Worm (Caenorhabditis elegans) whole organism, L1 larva: ENCODE measurements around the gene srx-121.

Experiments used
- C16A3.4 ChIP-seq: fragments of 150-350 bp; optimal IDR thresholded peaks from 2 replicates; lab custom pipeline; 2014; ENCODE audit warnings: missing biosample characterization, missing genetic modification characterization
- F16B12.6 ChIP-seq: fragments of 150-350 bp; optimal IDR thresholded peaks from 2 replicates; lab custom pipeline; 2014; ENCODE audit warnings: missing biosample characterization, missing genetic modification characterization
- Y116A8C.19 ChIP-seq: sonication (generic microtip); optimal IDR thresholded peaks from 2 replicates; lab custom pipeline; 2016; ENCODE audit warnings: missing compliant biosample characterization, missing genetic modification characterization, borderline replicate concordance
- aha-1 ChIP-seq: fragments of 150-350 bp; optimal IDR thresholded peaks from 2 replicates; lab custom pipeline; 2014; ENCODE audit warnings: missing biosample characterization, missing genetic modification characterization
- aly-2 ChIP-seq: fragments of 150-350 bp; optimal IDR thresholded peaks from 2 replicates; lab custom pipeline; 2014; ENCODE audit warnings: missing biosample characterization, missing genetic modification characterization
- ama-1 ChIP-seq: fragments of 150-350 bp; optimal IDR thresholded peaks from 2 replicates; lab custom pipeline; 2014
- blmp-1 ChIP-seq: fragments of 150-350 bp; optimal IDR thresholded peaks from 2 replicates; lab custom pipeline; 2014; ENCODE audit warnings: missing biosample characterization, missing genetic modification characterization
- ceh-82 ChIP-seq, 3 experiments: fragments of 150-350 bp in 1 of 3; sonication (generic microtip) in 2 of 3; optimal IDR thresholded peaks; 2 replicates each; lab custom pipeline; 2014 to 2017; ENCODE audit warnings: missing biosample characterization in 3 of 3, missing genetic modification characterization in 3 of 3
- ceh-88 ChIP-seq: fragments of 200-800 bp; sonication (Bioruptor generic); IDR thresholded peaks from 2 replicates; pipeline ENCODE4 v1.3.6; 2022; ENCODE audit warnings: missing genetic modification characterization, missing compliant biosample characterization
- dsc-1 ChIP-seq: sonication (generic microtip); optimal IDR thresholded peaks from 2 replicates; lab custom pipeline; 2016; ENCODE audit warnings: mild to moderate bottlenecking, missing genetic modification characterization, missing compliant biosample characterization
- efl-1 ChIP-seq, 4 experiments: fragments of 150-350 bp; optimal IDR thresholded peaks in 3 of 4; peaks in 1 of 4; 1 replicate in 1 of 4; 2 replicates in 3 of 4; lab custom pipeline; 2014; ENCODE audit warnings: missing biosample characterization in 2 of 4, missing genetic modification characterization in 2 of 4, missing genetic modification reagents in 2 of 4
- efl-3 ChIP-seq: fragments of 200-800 bp; sonication (Bioruptor generic); optimal IDR thresholded peaks from 2 replicates; lab custom pipeline; 2018; ENCODE audit warnings: mild to moderate bottlenecking, missing genetic modification characterization, missing compliant biosample characterization
- egl-13 ChIP-seq: sonication (generic microtip); optimal IDR thresholded peaks from 2 replicates; lab custom pipeline; 2016; ENCODE audit warnings: missing genotype, missing genetic modification reagents, missing genetic modification characterization, missing compliant biosample characterization
- elt-3 ChIP-seq, 6 experiments: fragments of 150-350 bp in 1 of 6; sonication (generic microtip); optimal IDR thresholded peaks; 2 replicates each; lab custom pipeline; 2017 to 2018; ENCODE audit warnings: missing biosample characterization in 6 of 6, missing genetic modification characterization in 6 of 6, inconsistent platforms in 1 of 6
- ets-5 ChIP-seq: fragments of 200-800 bp; sonication (Bioruptor generic); IDR thresholded peaks from 2 replicates; pipeline ENCODE4 v1.3.6; 2022; ENCODE audit warnings: missing genetic modification characterization, missing compliant biosample characterization
- fkh-10 ChIP-seq: sonication (generic microtip); optimal IDR thresholded peaks from 2 replicates; lab custom pipeline; 2017; ENCODE audit warnings: missing biosample characterization, missing genetic modification reagents, missing genetic modification characterization
- fkh-8 ChIP-seq: sonication (generic microtip); optimal IDR thresholded peaks from 2 replicates; lab custom pipeline; 2016; ENCODE audit warnings: mild to moderate bottlenecking, missing genetic modification characterization, missing compliant biosample characterization
- fos-1 ChIP-seq: fragments of 150-350 bp; optimal IDR thresholded peaks from 2 replicates; lab custom pipeline; 2014; ENCODE audit warnings: missing biosample characterization, missing genetic modification characterization
- hpl-2 ChIP-seq: fragments of 150-350 bp; optimal IDR thresholded peaks from 2 replicates; lab custom pipeline; 2014; ENCODE audit warnings: missing biosample characterization, missing genetic modification reagents, missing genetic modification characterization
- lin-15B ChIP-seq: fragments of 150-350 bp; sonication (generic microtip); optimal IDR thresholded peaks from 3 replicates; lab custom pipeline; 2014; ENCODE audit warnings: missing biosample characterization, missing genetic modification characterization
- lin-39 ChIP-seq: fragments of 150-350 bp; optimal IDR thresholded peaks from 2 replicates; lab custom pipeline; 2014; ENCODE audit warnings: missing biosample characterization, missing genetic modification reagents, missing genetic modification characterization
- lir-3 ChIP-seq: sonication (generic microtip); optimal IDR thresholded peaks from 2 replicates; lab custom pipeline; 2016; ENCODE audit warnings: mild to moderate bottlenecking, missing genetic modification characterization, moderate library complexity, missing compliant biosample characterization; ENCODE audit not compliant: poor library complexity
- lsy-2 ChIP-seq, 2 experiments: fragments of 150-350 bp; optimal IDR thresholded peaks; 2 replicates each; lab custom pipeline; 2014; ENCODE audit warnings: missing biosample characterization in 2 of 2, missing genetic modification characterization in 2 of 2
- mab-9 ChIP-seq: fragments of 200-800 bp; sonication (Bioruptor generic); IDR thresholded peaks from 2 replicates; pipeline ENCODE4 v1.3.6; 2022; ENCODE audit warnings: missing genetic modification reagents, missing genetic modification characterization, missing compliant biosample characterization
- mep-1 ChIP-seq: fragments of 150-350 bp; optimal IDR thresholded peaks from 2 replicates; lab custom pipeline; 2014; ENCODE audit warnings: missing biosample characterization, missing genetic modification characterization
- nhr-12 ChIP-seq: sonication (generic microtip); optimal IDR thresholded peaks from 2 replicates; lab custom pipeline; 2017; ENCODE audit warnings: missing biosample characterization, missing genetic modification characterization
- nhr-20 ChIP-seq: sonication (generic microtip); optimal IDR thresholded peaks from 2 replicates; lab custom pipeline; 2016; ENCODE audit warnings: mild to moderate bottlenecking, missing genetic modification characterization, missing compliant biosample characterization
- nhr-28 ChIP-seq: fragments of 150-350 bp; optimal IDR thresholded peaks from 2 replicates; lab custom pipeline; 2014; ENCODE audit warnings: missing biosample characterization, missing genetic modification characterization
- nhr-47 ChIP-seq: sonication (generic microtip); optimal IDR thresholded peaks from 2 replicates; lab custom pipeline; 2016; ENCODE audit warnings: mild to moderate bottlenecking, missing genetic modification characterization, moderate library complexity, missing compliant biosample characterization
- nhr-71 ChIP-seq: sonication (generic microtip); optimal IDR thresholded peaks from 2 replicates; lab custom pipeline; 2016; ENCODE audit warnings: mild to moderate bottlenecking, missing genetic modification characterization, moderate library complexity, missing compliant biosample characterization
- nhr-84 ChIP-seq: sonication (generic microtip); optimal IDR thresholded peaks from 2 replicates; lab custom pipeline; 2017; ENCODE audit warnings: missing biosample characterization, missing genetic modification characterization
- nhr-85 ChIP-seq: sonication (generic microtip); peaks from one replicate; lab custom pipeline; 2016; ENCODE audit warnings: missing genetic modification characterization, inconsistent platforms, missing compliant biosample characterization
- pag-3 ChIP-seq: sonication (generic microtip); optimal IDR thresholded peaks from 2 replicates; lab custom pipeline; 2017; ENCODE audit warnings: missing genetic modification characterization, mild to moderate bottlenecking, missing compliant biosample characterization, antibody characterized with exemption, borderline replicate concordance; ENCODE audit not compliant: insufficient read depth
- pax-3 ChIP-seq: fragments of 200-800 bp; sonication (Bioruptor generic); optimal IDR thresholded peaks from 2 replicates; lab custom pipeline; 2018; ENCODE audit warnings: mild to moderate bottlenecking, missing genetic modification characterization, moderate library complexity, missing compliant biosample characterization
- pqm-1 ChIP-seq: sonication (generic microtip); optimal IDR thresholded peaks from 3 replicates; lab custom pipeline; 2017; ENCODE audit warnings: missing biosample characterization, missing genetic modification characterization
- rnt-1 ChIP-seq: sonication (generic microtip); optimal IDR thresholded peaks from 2 replicates; lab custom pipeline; 2016; ENCODE audit warnings: mild to moderate bottlenecking, missing genetic modification characterization, moderate library complexity, missing compliant biosample characterization
- skn-1 ChIP-seq: fragments of 150-350 bp; optimal IDR thresholded peaks from 2 replicates; lab custom pipeline; 2014; ENCODE audit warnings: missing biosample characterization, missing genetic modification characterization
- sptf-1 ChIP-seq: fragments of 150-350 bp; optimal IDR thresholded peaks from 2 replicates; lab custom pipeline; 2014; ENCODE audit warnings: missing biosample characterization, missing genetic modification characterization
- sup-37 ChIP-seq: fragments of 200-800 bp; sonication (Bioruptor generic); optimal IDR thresholded peaks from 2 replicates; lab custom pipeline; 2018; ENCODE audit warnings: mild to moderate bottlenecking, missing genetic modification characterization, missing compliant biosample characterization
- swsn-7 ChIP-seq: sonication (generic microtip); optimal IDR thresholded peaks from 2 replicates; lab custom pipeline; 2016; ENCODE audit warnings: missing genetic modification characterization, missing compliant biosample characterization
- unc-130 ChIP-seq: fragments of 150-350 bp; optimal IDR thresholded peaks from 2 replicates; lab custom pipeline; 2017; ENCODE audit warnings: missing biosample characterization, missing genetic modification characterization, inconsistent platforms
- unc-30 ChIP-seq: sonication (generic microtip); optimal IDR thresholded peaks from 2 replicates; lab custom pipeline; 2017; ENCODE audit warnings: missing biosample characterization, missing genetic modification characterization
- unc-62 ChIP-seq: fragments of 150-350 bp; optimal IDR thresholded peaks from 2 replicates; lab custom pipeline; 2014; ENCODE audit warnings: missing biosample characterization, missing genetic modification reagents, missing genetic modification characterization
- unc-98 ChIP-seq: fragments of 200-800 bp; sonication (Bioruptor generic); IDR thresholded peaks from 2 replicates; pipeline ENCODE4 v1.3.6; 2022; ENCODE audit warnings: missing genetic modification characterization, missing compliant biosample characterization
- xbp-1 ChIP-seq: sonication (generic microtip); optimal IDR thresholded peaks from 2 replicates; lab custom pipeline; 2016; ENCODE audit warnings: missing genetic modification characterization, missing compliant biosample characterization
- zip-4 ChIP-seq: fragments of 200-800 bp; sonication (Bioruptor generic); optimal IDR thresholded peaks from 2 replicates; lab custom pipeline; 2018; ENCODE audit warnings: mild to moderate bottlenecking, missing genetic modification characterization, moderate library complexity, missing compliant biosample characterization
- ztf-4 ChIP-seq: fragments of 150-350 bp; optimal IDR thresholded peaks from 2 replicates; lab custom pipeline; 2014; ENCODE audit warnings: missing biosample characterization, missing genetic modification characterization

srx-121 gene

ce11 chrV:3372673-3373072, at the start of gene srx-121:
Gene srx-121 (minus strand): TSS chrV:3372773.
- TF ChIP-seq nhr-20 (tag; lab: Kevin White, UChicago) = no peak
- TF ChIP-seq nhr-47 (tag; lab: Kevin White, UChicago) = no peak
- TF ChIP-seq fos-1 = no peak
- no peak for TF ChIP-seq fkh-10
- TF ChIP-seq aly-2 (tag; lab: Kevin White, UChicago) = no peak
- no peak for TF ChIP-seq lsy-2 (tag; optimal IDR thresholded peaks at IDR 0.05; lab: Kevin White, UChicago)
- TF ChIP-seq mep-1 (tag; lab: Kevin White, UChicago) = no peak
- TF ChIP-seq nhr-84 (tag; lab: Kevin White, UChicago) = no peak

- TF ChIP-seq fkh-8 = no peak
- no peak for TF ChIP-seq pqm-1
- no peak for TF ChIP-seq nhr-20 (tag; lab: Kevin White, UChicago)
- no peak for TF ChIP-seq nhr-12 (tag; lab: Kevin White, UChicago)
- TF ChIP-seq, all 84 proteins: peak for 0
Measured at ce11 chrV:3417928-3418327, 45.4 kb upstream of the srx-121 start, which contains the start of gene T20D4.3. Gene T20D4.3 (plus strand): TSS chrV:3418228.

- no peak for TF ChIP-seq lin-15B (tag; lab: Kevin White, UChicago)
- no peak for TF ChIP-seq efl-1 (optimal IDR thresholded peaks at IDR 0.05; lab: Kevin White, UChicago)
- TF ChIP-seq efl-1 (GFP tag; optimal IDR thresholded peaks at IDR 0.05 in 1 of 2; lab: Kevin White, UChicago) = peak in 1 of 2 experiments; percentile 6
- TF ChIP-seq, all 84 proteins: peak for 1
Measured at ce11 chrV:3413010-3413409, 40.4 kb upstream of the srx-121 start, which contains the start of gene txt-11. Gene txt-11 (plus strand): TSS chrV:3413310.

ce11 chrV:3410098-3410570, 37.6 kb upstream of the srx-121 start, which contains the start of gene arrd-22:
Gene arrd-22 (plus strand): TSS chrV:3410520.
- TF ChIP-seq efl-1 (optimal IDR thresholded peaks at IDR 0.05; lab: Kevin White, UChicago) = no peak
- TF ChIP-seq efl-1 (GFP tag; optimal IDR thresholded peaks at IDR 0.05 in 1 of 2; lab: Kevin White, UChicago) = no peak
- TF ChIP-seq zip-4 (GFP tag; lab: Kevin White, UChicago) = no peak
- no peak for TF ChIP-seq efl-3 (GFP tag; lab: Kevin White, UChicago)
- TF ChIP-seq fkh-8 = no peak
- peak in 1 of 3 experiments; percentile 30 for TF ChIP-seq ceh-82 (tag; optimal IDR thresholded peaks at IDR 0.05; lab: Kevin White, UChicago)
- no peak for TF ChIP-seq aha-1 (tag; lab: Kevin White, UChicago)
- TF ChIP-seq unc-62 = no peak
- TF ChIP-seq ama-1 (lab: Kevin White, UChicago) = no peak
- TF ChIP-seq unc-130 (tag; lab: Kevin White, UChicago) = no peak
- no peak for TF ChIP-seq nhr-71 (tag; lab: Kevin White, UChicago)
- TF ChIP-seq sptf-1 = no peak
- no peak for TF ChIP-seq C16A3.4 (tag; lab: Kevin White, UChicago)
- no peak for TF ChIP-seq unc-98 (GFP tag; lab: Robert Waterston, UW)
- TF ChIP-seq xbp-1 (tag; lab: Kevin White, UChicago) = no peak
- TF ChIP-seq pax-3 (tag; lab: Kevin White, UChicago) = no peak
- TF ChIP-seq mab-9 (GFP tag; lab: Robert Waterston, UW) = no peak
- TF ChIP-seq skn-1 = no peak
- TF ChIP-seq egl-13 (tag; lab: Kevin White, UChicago) = no peak
- no peak for TF ChIP-seq Y116A8C.19 (tag; lab: Kevin White, UChicago)
- no peak for TF ChIP-seq unc-30 (tag; lab: Kevin White, UChicago)
- TF ChIP-seq nhr-28 = no peak
- TF ChIP-seq elt-3 (tag; optimal IDR thresholded peaks at IDR 0.05; lab: Kevin White, UChicago) = no peak
- no peak for TF ChIP-seq ets-5 (GFP tag; lab: Robert Waterston, UW)
- no peak for TF ChIP-seq ceh-88 (GFP tag; lab: Robert Waterston, UW)
- TF ChIP-seq nhr-85 (tag; lab: Kevin White, UChicago) = peak; percentile 86
- TF ChIP-seq pag-3 (tag; lab: Kevin White, UChicago) = no peak
- TF ChIP-seq lin-39 (tag; lab: Kevin White, UChicago) = no peak
- no peak for TF ChIP-seq sup-37 (GFP tag; lab: Kevin White, UChicago)
- TF ChIP-seq fos-1 = no peak
- no peak for TF ChIP-seq F16B12.6 (tag; lab: Kevin White, UChicago)
- no peak for TF ChIP-seq hpl-2 (GFP tag; lab: Kevin White, UChicago)
- peak; percentile 30 for TF ChIP-seq rnt-1
- TF ChIP-seq swsn-7 = no peak
- peak; percentile 38 for TF ChIP-seq blmp-1 (tag; lab: Kevin White, UChicago)
- TF ChIP-seq dsc-1 (tag; lab: Kevin White, UChicago) = no peak
- TF ChIP-seq nhr-12 (tag; lab: Kevin White, UChicago) = no peak
- no peak for TF ChIP-seq ztf-4
- no peak for TF ChIP-seq lir-3 (tag; lab: Kevin White, UChicago)
